Worm (Caenorhabditis elegans): ENCODE data around the gene cyp-33C2.

ce11 chrV:2201240-2201639 lies 18.0 kb downstream of the cyp-33C2 start, which contains the start of gene cyp-32B1:
- no peak for TF ChIP-seq nhr-237 (tag; optimal IDR thresholded peaks at IDR 0.05)
- TF ChIP-seq egl-27 (tag; optimal IDR thresholded peaks at IDR 0.05) = no peak
- TF ChIP-seq ztf-11 (tag; optimal IDR thresholded peaks at IDR 0.05) = no peak
- no peak for TF ChIP-seq skn-1 (tag; optimal IDR thresholded peaks at IDR 0.05)
- TF ChIP-seq ceh-9 (tag; optimal IDR thresholded peaks at IDR 0.05) = no peak
- no peak for TF ChIP-seq lin-39 (tag; optimal IDR thresholded peaks at IDR 0.05)
- TF ChIP-seq aly-2 (tag; optimal IDR thresholded peaks at IDR 0.05) = no peak
- no peak for TF ChIP-seq nhr-11 (tag; optimal IDR thresholded peaks at IDR 0.05)
- TF ChIP-seq elt-2 (tag; optimal IDR thresholded peaks at IDR 0.05) = peak; percentile 65

Data from whole organism, L3 larva.